Fruit fly (Drosophila melanogaster): ENCODE data around the gene Mettl3.

Gene Mettl3

dm6 chr3R:24051459-24052165 lies 19.7 kb downstream of the Mettl3 start (continued):
- TF ChIP-seq CG15514 (GFP tag; optimal IDR thresholded peaks at IDR 0.05) (peak; percentile 37), caup (GFP tag; optimal IDR thresholded peaks at IDR 0.05; ENCODE audit: severe bottlenecking) (peak; percentile 36), unc-4 (GFP tag; IDR thresholded peaks at IDR 0.05; ENCODE audit: partially characterized antibody) (0 out of 2 replicates have a peak, but pooled peaks have one; percentile 19), Med (GFP tag) (peak; percentile 81), CG9215 (GFP tag; IDR thresholded peaks at IDR 0.05) (no peak), CG7556 (GFP tag; optimal IDR thresholded peaks at IDR 0.05) (no peak), ara (GFP tag; IDR thresholded peaks at IDR 0.05) (no peak), CG8478 (optimal IDR thresholded peaks at IDR 0.05) (no peak), NFAT (GFP tag; IDR thresholded peaks at IDR 0.05) (peak; percentile 79), Dip2 (GFP tag; IDR thresholded peaks at IDR 0.05) (no peak), D19B (GFP tag; optimal IDR thresholded peaks at IDR 0.05) (no peak), GATAe (GFP tag; conservative IDR thresholded peaks at IDR 0.05) (no peak), CG13894 (tag; optimal IDR thresholded peaks at IDR 0.05) (peak; percentile 42), Fer2 (tag; optimal IDR thresholded peaks at IDR 0.05) (no peak), pan (optimal IDR thresholded peaks at IDR 0.05) (no peak), pan (GFP tag; optimal IDR thresholded peaks at IDR 0.05 in 1 of 2, IDR thresholded peaks at IDR 0.05 in 1 of 2) (peak in 1 of 2 experiments; percentile 41), B-H2 (GFP tag; optimal IDR thresholded peaks at IDR 0.05) (peak; percentile 9), CG7357 (GFP tag; IDR thresholded peaks at IDR 0.05) (no peak), sens-2 (GFP tag; IDR thresholded peaks at IDR 0.05) (no peak), NC2α (GFP tag; optimal IDR thresholded peaks at IDR 0.05) (no peak), Stat92E (GFP tag; optimal IDR thresholded peaks at IDR 0.05) (no peak), CG11696 (GFP tag; IDR thresholded peaks at IDR 0.05) (no peak), luna (GFP tag; optimal IDR thresholded peaks at IDR 0.05) (no peak), kni (GFP tag; optimal IDR thresholded peaks at IDR 0.05) (no peak), cwo (GFP tag; optimal IDR thresholded peaks at IDR 0.05) (no peak), kay (GFP tag; optimal IDR thresholded peaks at IDR 0.05) (no peak), Jarid2 (GFP tag; optimal IDR thresholded peaks at IDR 0.05) (peak; percentile 46)

dm6 chr3R:24053506-24054102 lies 21.6 kb downstream of the Mettl3 start:
- TF ChIP-seq CG9876 (GFP tag; optimal IDR thresholded peaks at IDR 0.05) = no peak
- no peak for TF ChIP-seq CG5245 (GFP tag; optimal IDR thresholded peaks at IDR 0.05)
- no peak for TF ChIP-seq da (GFP tag; optimal IDR thresholded peaks at IDR 0.05)
- TF ChIP-seq cwo (GFP tag; optimal IDR thresholded peaks at IDR 0.05) = peak; percentile 53
- TF ChIP-seq CG16863 (GFP tag; optimal IDR thresholded peaks at IDR 0.05) = no peak
- TF ChIP-seq CG2712 (tag; optimal IDR thresholded peaks at IDR 0.05) = no peak
- no peak for TF ChIP-seq nerfin-2 (GFP tag; IDR thresholded peaks at IDR 0.05; ENCODE audit: partially characterized antibody)
- TF ChIP-seq CG7745 (tag; optimal IDR thresholded peaks at IDR 0.05) = no peak
- peak; percentile 39; the same call in 1 of the 3 replicates for TF ChIP-seq CG7963 (GFP tag; IDR thresholded peaks at IDR 0.05; ENCODE audit: partially characterized antibody)
- no peak for TF ChIP-seq CoRest (tag; optimal IDR thresholded peaks at IDR 0.05)
- no peak for TF ChIP-seq sob (GFP tag; IDR thresholded peaks at IDR 0.05)
- peak; percentile 52 for TF ChIP-seq exex (tag; optimal IDR thresholded peaks at IDR 0.05)
- TF ChIP-seq ftz-f1 (GFP tag; optimal IDR thresholded peaks at IDR 0.05) = peak; percentile 29
- no peak for TF ChIP-seq CG4820 (GFP tag; optimal IDR thresholded peaks at IDR 0.05)
- TF ChIP-seq pita (GFP tag; optimal IDR thresholded peaks at IDR 0.05) = no peak
- TF ChIP-seq gcm (GFP tag; optimal IDR thresholded peaks at IDR 0.05) = no peak
- TF ChIP-seq Dll (GFP tag; IDR thresholded peaks at IDR 0.05; ENCODE audit: partially characterized antibody) = no peak
- 0 out of 4 replicates have a peak, but pooled peaks have one; percentile 33 for TF ChIP-seq chinmo (GFP tag; IDR thresholded peaks at IDR 0.05; ENCODE audit: partially characterized antibody)
- TF ChIP-seq CG15514 (GFP tag; optimal IDR thresholded peaks at IDR 0.05) = no peak
- no peak for TF ChIP-seq CG16813 (GFP tag; IDR thresholded peaks at IDR 0.05; ENCODE audit: partially characterized antibody)
- peak; percentile 39 for TF ChIP-seq CG34376 (GFP tag; optimal IDR thresholded peaks at IDR 0.05)
- TF ChIP-seq HmgZ (tag; optimal IDR thresholded peaks at IDR 0.05) = peak; percentile 25
- TF ChIP-seq z (GFP tag; IDR thresholded peaks at IDR 0.05) = no peak
- TF ChIP-seq CG10462 (GFP tag; optimal IDR thresholded peaks at IDR 0.05) = no peak

Data from whole organism, embryonic.